Fruit fly (Drosophila melanogaster) whole organism, adult: Measurements from ENCODE around the gene CASK.

ENCODE experiments used
- CG11617 ChIP-seq: fragments of 200-800 bp; sonication (Bioruptor generic); optimal IDR thresholded peaks from 2 replicates; lab custom pipeline; 2017; ENCODE audit warnings: mild to moderate bottlenecking, missing biosample characterization, missing genetic modification reagents, missing genetic modification characterization
- CG12768 ChIP-seq: fragments of 200-800 bp; sonication (Bioruptor generic); optimal IDR thresholded peaks from 2 replicates; lab custom pipeline; 2017; ENCODE audit warnings: missing biosample characterization, missing genetic modification characterization, mild to moderate bottlenecking, moderate library complexity, missing genetic modification reagents
- CG14711 ChIP-seq: fragments of 200-800 bp; sonication (Bioruptor generic); optimal IDR thresholded peaks from 2 replicates; lab custom pipeline; 2018; ENCODE audit warnings: missing biosample characterization, mild to moderate bottlenecking, missing genetic modification characterization, moderate library complexity
- CG1620 ChIP-seq: fragments of 200-800 bp; sonication (Bioruptor generic); optimal IDR thresholded peaks from 2 replicates; lab custom pipeline; 2016; ENCODE audit warnings: missing biosample characterization, missing genetic modification characterization
- CG33017 ChIP-seq: fragments of 200-800 bp; sonication (Bioruptor generic); optimal IDR thresholded peaks from 2 replicates; lab custom pipeline; 2018; ENCODE audit warnings: missing biosample characterization, mild to moderate bottlenecking, missing genetic modification characterization, moderate library complexity
- CG5204 ChIP-seq: fragments of 200-800 bp; sonication (Bioruptor generic); optimal IDR thresholded peaks from 2 replicates; lab custom pipeline; 2016; ENCODE audit warnings: missing biosample characterization, missing genetic modification characterization
- CG7045 ChIP-seq: fragments of 200-800 bp; sonication (Bioruptor generic); optimal IDR thresholded peaks from 2 replicates; lab custom pipeline; 2017; ENCODE audit warnings: missing biosample characterization, mild to moderate bottlenecking, missing genetic modification characterization
- CG7101 ChIP-seq: fragments of 200-800 bp; sonication (Bioruptor generic); optimal IDR thresholded peaks from 2 replicates; lab custom pipeline; 2018; ENCODE audit warnings: missing biosample characterization, mild to moderate bottlenecking, missing genetic modification characterization, moderate library complexity
- Clk ChIP-seq: fragments of 200-800 bp; sonication (Bioruptor generic); optimal IDR thresholded peaks from 2 replicates; lab custom pipeline; 2017; ENCODE audit warnings: missing biosample characterization, missing genetic modification characterization
- Crg-1 ChIP-seq: fragments of 200-800 bp; sonication (Bioruptor generic); optimal IDR thresholded peaks from 2 replicates; lab custom pipeline; 2016; ENCODE audit warnings: missing biosample characterization, missing genetic modification characterization
- Hr96 ChIP-seq: fragments of 200-800 bp; sonication (Bioruptor generic); optimal IDR thresholded peaks from 2 replicates; lab custom pipeline; 2016; ENCODE audit warnings: missing biosample characterization, missing genetic modification characterization
- Mnt ChIP-seq: fragments of 200-800 bp; sonication (Bioruptor generic); optimal IDR thresholded peaks from 2 replicates; lab custom pipeline; 2016; ENCODE audit warnings: missing biosample characterization, mild to moderate bottlenecking, missing genetic modification characterization
- bab1 ChIP-seq: fragments of 200-800 bp; sonication (Bioruptor generic); optimal IDR thresholded peaks from 3 replicates; lab custom pipeline; 2019; ENCODE audit warnings: missing biosample characterization, mild to moderate bottlenecking, missing genetic modification characterization, moderate library complexity
- cic ChIP-seq: fragments of 200-800 bp; sonication (Bioruptor generic); optimal IDR thresholded peaks from 2 replicates; lab custom pipeline; 2017; ENCODE audit warnings: missing biosample characterization, mild to moderate bottlenecking, missing genetic modification characterization, moderate library complexity
- cnc ChIP-seq, 2 experiments: fragments of >200 bp; optimal IDR thresholded peaks; 2 replicates each; lab custom pipeline; 2017
- kay ChIP-seq: fragments of 200-800 bp; sonication (Bioruptor generic); peaks from one replicate; lab custom pipeline; 2016; ENCODE audit warnings: missing biosample characterization, missing genetic modification characterization, borderline replicate concordance
- ovo ChIP-seq: fragments of 200-800 bp; sonication (Bioruptor generic); optimal IDR thresholded peaks from 2 replicates; lab custom pipeline; 2016; ENCODE audit warnings: missing biosample characterization, missing genetic modification characterization
- pad ChIP-seq: fragments of 200-800 bp; sonication (Bioruptor generic); optimal IDR thresholded peaks from 3 replicates; lab custom pipeline; 2017; ENCODE audit warnings: missing biosample characterization, missing genetic modification characterization, mild to moderate bottlenecking, moderate library complexity, missing genetic modification reagents
- tj ChIP-seq: fragments of 200-800 bp; sonication (Bioruptor generic); optimal IDR thresholded peaks from 3 replicates; lab custom pipeline; 2017; ENCODE audit warnings: missing biosample characterization, mild to moderate bottlenecking, missing genetic modification characterization, moderate library complexity
- toe ChIP-seq: fragments of 200-800 bp; sonication (Bioruptor generic); optimal IDR thresholded peaks from 2 replicates; lab custom pipeline; 2016; ENCODE audit warnings: missing biosample characterization, missing genetic modification characterization

The CASK gene

DNA sequence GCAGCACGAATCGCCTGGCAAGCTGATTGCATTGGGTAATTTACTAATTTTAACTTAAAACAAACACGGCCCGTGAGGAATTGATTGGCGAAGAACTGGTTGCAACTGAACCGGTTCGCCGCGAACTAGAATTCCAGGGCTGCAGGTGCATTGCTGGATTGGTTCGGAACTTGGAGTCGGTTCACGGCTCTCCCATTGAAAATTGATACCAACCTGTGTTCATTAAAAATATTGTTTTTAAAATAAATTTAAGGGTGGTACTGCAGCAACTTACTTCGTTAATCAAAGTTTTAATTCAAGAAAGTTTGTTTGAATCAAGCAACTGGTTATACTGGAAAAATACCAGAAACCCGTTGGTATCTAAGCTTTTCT lies at the start of gene CASK:
TSS of gene CASK (minus strand) at position 113 of the 372 bp plus-strand sequence.
- TF ChIP-seq CG5204 (GFP tag; lab: Kevin White, UChicago) = no peak
- no peak for TF ChIP-seq Mnt (GFP tag; lab: Kevin White, UChicago)
- peak; percentile 4 for TF ChIP-seq bab1 (GFP tag; lab: Kevin White, UChicago)
- no peak for TF ChIP-seq CG12768 (GFP tag; lab: Kevin White, UChicago)
- TF ChIP-seq Clk = no peak
- TF ChIP-seq Hr96 (GFP tag; lab: Kevin White, UChicago) = no peak
- TF ChIP-seq CG11617 (GFP tag; lab: Kevin White, UChicago) = no peak
- TF ChIP-seq CG1620 = no peak

DNA sequence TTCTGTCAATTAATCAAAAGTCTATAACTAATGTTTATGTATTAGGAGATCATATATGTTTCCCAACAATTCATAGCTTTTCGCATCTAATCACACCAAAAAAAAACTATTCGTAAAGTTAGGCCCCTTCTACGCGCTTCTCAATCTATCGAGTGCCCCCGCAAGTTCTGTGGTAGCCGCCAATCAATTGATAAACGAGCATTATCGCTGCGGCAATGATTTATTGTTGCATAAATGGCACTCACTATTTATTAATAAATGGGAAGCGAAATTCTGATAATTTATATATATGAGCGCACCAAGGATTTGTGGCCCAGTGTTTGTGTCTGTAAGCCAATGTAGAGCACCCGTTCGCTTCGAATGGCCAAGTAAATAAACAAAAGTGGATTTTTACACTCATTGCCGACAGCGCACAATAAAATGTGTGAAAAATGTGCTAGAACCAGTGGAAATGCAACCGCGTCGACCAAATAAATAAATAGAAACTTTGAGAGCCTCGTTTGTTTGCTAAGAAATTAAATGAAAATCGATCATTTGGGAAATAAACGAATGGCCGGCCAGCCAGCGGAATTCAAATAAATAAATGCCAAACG lies 49.0 kb upstream of the CASK start:
- peak; percentile 52 for TF ChIP-seq cic (GFP tag; lab: Kevin White, UChicago)
- TF ChIP-seq Hr96 (GFP tag; lab: Kevin White, UChicago) = no peak
- no peak for TF ChIP-seq CG12768 (GFP tag; lab: Kevin White, UChicago)
- peak; percentile 72 for TF ChIP-seq kay (GFP tag; lab: Kevin White, UChicago)

DNA sequence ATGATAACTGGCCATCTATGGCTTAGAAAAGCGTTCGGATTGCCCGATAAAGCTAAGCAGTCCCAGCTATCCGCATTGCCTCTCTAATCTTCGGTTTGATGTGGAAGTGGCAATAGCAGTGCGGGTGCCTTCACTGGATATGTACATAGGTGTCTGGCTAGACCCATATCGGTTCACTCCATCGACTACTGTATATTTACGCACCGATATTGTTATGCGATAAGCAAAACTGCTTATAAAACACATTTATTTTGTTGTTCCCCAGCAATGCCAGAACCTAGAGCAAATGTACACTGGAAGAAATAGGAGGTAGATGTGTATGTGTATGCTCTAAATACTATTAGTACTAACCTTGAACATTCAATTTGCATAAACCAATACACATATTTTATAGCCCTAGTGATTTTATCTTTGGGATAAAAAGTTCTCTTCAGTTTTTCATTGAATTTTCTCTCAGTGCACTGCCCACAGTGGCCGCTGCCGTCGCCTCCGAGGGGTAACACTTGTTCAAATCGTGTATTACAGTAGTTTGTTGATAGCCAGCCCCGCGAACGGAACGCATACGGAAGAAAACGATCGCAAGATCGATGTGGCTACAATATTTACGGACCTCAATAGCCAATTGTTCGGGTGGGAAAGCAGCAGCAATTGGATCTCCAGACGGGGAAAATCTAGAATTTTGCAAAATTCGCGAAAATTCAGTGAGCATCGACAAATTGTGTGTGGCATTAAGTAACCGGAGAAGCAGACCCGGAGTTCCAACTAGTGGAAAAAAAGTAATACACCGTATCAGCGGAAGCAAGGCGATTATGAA lies 47.9 kb upstream of the CASK start, which contains the start of gene CG31431:
TSS of gene CG31431 (plus strand) at position 524 of the 814 bp plus-strand sequence.
- peak; percentile 95 for TF ChIP-seq CG5204 (GFP tag; lab: Kevin White, UChicago)
- peak; percentile 96 for TF ChIP-seq CG11617 (GFP tag; lab: Kevin White, UChicago)
- peak; percentile 95 for TF ChIP-seq Hr96 (GFP tag; lab: Kevin White, UChicago)
- TF ChIP-seq tj (GFP tag; lab: Kevin White, UChicago) = peak; percentile 90
- peak; percentile 86 for TF ChIP-seq CG1620
- TF ChIP-seq Clk = peak; percentile 94
- TF ChIP-seq CG33017 = peak; percentile 93
- peak; percentile 95 for TF ChIP-seq CG12768 (GFP tag; lab: Kevin White, UChicago)
- peak; percentile 93 for TF ChIP-seq pad (GFP tag; lab: Kevin White, UChicago)
- TF ChIP-seq Crg-1 (GFP tag; lab: Kevin White, UChicago) = peak; percentile 88
- peak; percentile 87 for TF ChIP-seq ovo (GFP tag; lab: Kevin White, UChicago)
- TF ChIP-seq cic (GFP tag; lab: Kevin White, UChicago) = peak; percentile 90
- TF ChIP-seq bab1 (GFP tag; lab: Kevin White, UChicago) = peak; percentile 98
- TF ChIP-seq cnc (optimal IDR thresholded peaks at IDR 0.05; lab: Kevin White, UChicago) = no peak
- TF ChIP-seq CG7045 (GFP tag; lab: Kevin White, UChicago) = peak; percentile 97
- TF ChIP-seq Mnt (GFP tag; lab: Kevin White, UChicago) = peak; percentile 88
- TF ChIP-seq toe (GFP tag; lab: Kevin White, UChicago) = peak; percentile 91
- TF ChIP-seq CG14711 (tag; lab: Kevin White, UChicago) = peak; percentile 90
- TF ChIP-seq CG7101 (tag; lab: Kevin White, UChicago) = peak; percentile 96
- TF ChIP-seq kay (GFP tag; lab: Kevin White, UChicago) = peak; percentile 97

DNA sequence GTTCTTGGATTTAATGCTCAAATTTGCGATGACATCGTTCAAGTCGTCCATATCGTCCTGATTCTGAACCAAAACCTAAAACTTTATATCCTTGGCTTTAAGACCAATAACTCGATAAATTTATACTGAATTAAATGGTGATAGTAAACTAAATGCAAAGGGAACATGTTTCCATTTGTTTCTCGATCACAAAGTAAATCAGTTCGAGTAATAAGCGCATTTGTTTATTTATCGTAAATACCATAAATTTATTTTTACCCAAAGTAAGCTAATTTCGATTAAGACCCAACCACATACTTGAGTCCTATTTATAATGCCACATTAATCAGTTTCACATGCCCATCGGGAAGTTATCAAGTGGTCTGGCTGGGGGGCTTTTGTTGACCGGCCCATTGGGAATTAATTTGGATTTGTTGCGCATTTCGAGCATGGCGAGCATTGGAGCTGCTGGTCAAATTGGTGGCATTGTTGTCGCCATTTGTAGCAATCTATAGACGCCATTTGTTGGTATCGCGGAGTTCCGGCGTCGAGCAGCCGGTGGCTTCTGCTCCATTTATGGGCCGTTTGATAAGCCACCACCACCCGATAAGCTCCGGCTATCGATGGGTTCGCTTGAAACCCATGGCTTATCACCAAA lies 47.1 kb upstream of the CASK start, which contains the start of gene CG31174:
TSS of gene CG31174 (minus strand) at position 51 of the 637 bp plus-strand sequence.
- TF ChIP-seq CG33017 = no peak
- TF ChIP-seq toe (GFP tag; lab: Kevin White, UChicago) = no peak
- TF ChIP-seq kay (GFP tag; lab: Kevin White, UChicago) = peak; percentile 53

DNA sequence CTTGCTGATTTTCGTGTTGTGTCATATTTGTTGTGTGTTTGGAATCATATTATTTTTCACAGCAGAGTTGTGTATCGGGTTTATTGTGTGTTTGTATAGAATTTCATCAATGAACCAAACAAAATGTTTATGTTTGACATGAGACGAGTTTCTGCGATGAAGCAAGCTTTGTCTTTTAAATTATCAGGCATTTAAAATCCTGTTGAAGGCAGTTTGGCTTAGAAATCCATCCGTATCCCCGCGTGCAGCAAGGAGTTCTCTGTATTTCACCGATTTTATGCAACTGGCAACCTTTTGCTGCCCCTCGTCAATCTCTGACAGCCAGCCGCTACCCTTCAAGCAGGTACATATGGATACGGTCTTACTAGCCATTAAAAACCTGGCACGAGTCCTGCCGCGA lies 45.3 kb upstream of the CASK start, which contains the start of the genes CG6569 and Cby:
TSS of gene CG6569 (minus strand) at position 101 of the 400 bp plus-strand sequence.
TSS of gene Cby (plus strand) at position 185 of the 400 bp plus-strand sequence.
- TF ChIP-seq Crg-1 (GFP tag; lab: Kevin White, UChicago) (no peak), cnc (optimal IDR thresholded peaks at IDR 0.05; lab: Kevin White, UChicago) (no peak), CG7045 (GFP tag; lab: Kevin White, UChicago) (no peak), bab1 (GFP tag; lab: Kevin White, UChicago) (no peak), CG7101 (tag; lab: Kevin White, UChicago) (no peak), Clk (no peak), ovo (GFP tag; lab: Kevin White, UChicago) (no peak), CG11617 (GFP tag; lab: Kevin White, UChicago) (no peak), kay (GFP tag; lab: Kevin White, UChicago) (no peak), CG33017 (no peak), CG1620 (no peak)

DNA sequence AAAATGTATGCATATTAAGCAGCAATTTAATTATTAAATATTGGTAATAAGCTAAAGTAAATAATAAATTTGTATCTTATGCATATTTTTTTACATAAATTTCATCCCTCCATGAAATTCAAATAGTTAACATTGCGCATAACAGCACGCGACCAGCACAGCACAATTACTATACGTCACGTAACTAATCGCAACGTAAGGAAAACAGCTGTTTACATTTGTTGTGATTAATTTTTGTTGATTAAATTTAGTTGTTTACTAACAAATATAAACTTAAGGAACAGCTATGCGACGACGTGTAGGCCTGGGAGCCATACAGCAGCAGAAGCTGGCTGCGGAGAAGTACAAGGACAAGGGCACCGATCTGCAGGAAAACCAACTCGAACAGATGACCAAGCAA lies 42.5 kb upstream of the CASK start, which contains the start of gene lsn:
TSS of gene lsn (plus strand) at position 177 of the 400 bp plus-strand sequence.
- TF ChIP-seq bab1 (GFP tag; lab: Kevin White, UChicago) (peak; percentile 15), ovo (GFP tag; lab: Kevin White, UChicago) (peak; percentile 42), CG5204 (GFP tag; lab: Kevin White, UChicago) (no peak), kay (GFP tag; lab: Kevin White, UChicago) (peak; percentile 12)
